Worm (Caenorhabditis elegans): ENCODE results near the gene R10E4.6.

Gene R10E4.6

DNA sequence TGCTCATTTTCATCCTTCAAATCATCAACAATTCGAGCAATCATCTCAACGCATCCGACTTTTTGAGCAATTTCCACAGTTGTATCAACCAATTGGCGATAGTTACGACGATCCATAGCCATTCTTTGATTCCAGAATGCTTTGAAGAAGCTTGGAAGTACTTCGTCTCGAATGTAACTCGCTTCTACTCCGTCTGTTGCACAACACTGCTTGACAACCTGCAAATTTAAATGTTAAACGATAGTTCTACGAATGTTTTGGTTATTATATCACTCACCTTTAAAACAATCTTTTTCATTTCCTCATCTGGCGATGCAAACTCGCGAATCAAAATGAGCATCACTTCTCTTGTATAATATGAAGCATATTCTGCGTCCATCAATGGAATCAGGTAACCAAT is 27.3 kb upstream of the R10E4.6 start:
- TF ChIP-seq gei-17 (GFP tag; optimal IDR thresholded peaks at IDR 0.05): no peak

DNA sequence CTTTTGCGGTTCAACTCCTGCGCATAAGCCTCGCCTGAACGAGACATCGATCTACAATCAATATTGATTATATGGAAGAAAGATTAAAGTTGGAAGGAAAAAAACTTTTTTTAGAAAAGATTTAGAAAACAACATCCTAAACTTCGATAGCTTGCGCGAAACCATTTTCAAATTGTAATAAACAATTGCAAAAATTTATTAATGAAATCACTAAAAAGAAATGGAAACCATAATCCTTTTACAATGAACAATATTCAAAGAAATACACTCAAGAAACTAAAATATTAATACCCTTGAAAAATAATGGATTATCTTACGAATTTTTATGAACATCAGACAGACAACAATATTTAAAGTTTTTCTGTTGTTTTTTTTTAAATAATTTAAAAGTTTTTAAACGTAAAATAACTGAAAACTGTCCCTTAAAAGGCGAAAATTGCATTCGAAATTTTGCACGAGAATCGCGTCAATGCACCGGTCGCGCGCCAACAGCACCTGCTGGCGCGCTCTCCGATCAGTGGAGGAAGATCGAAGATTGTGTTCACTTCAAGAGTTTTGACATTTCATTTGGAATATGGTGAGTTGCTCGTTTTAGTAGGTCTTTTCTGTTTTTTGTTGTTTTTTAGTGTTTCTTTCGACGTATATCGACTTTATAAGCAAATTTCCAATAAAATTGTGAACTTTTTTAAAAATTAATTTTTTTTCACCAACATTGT is 23.8 kb upstream of the R10E4.6 start, which contains the start of the genes sftb-1 and R10E4.1:
Gene sftb-1, minus strand, starts transcription at position 51 of the 716 bp plus-strand sequence.
Gene R10E4.1, plus strand, starts transcription at position 524 of the 716 bp plus-strand sequence.
- TF ChIP-seq F52B5.7 (tag; optimal IDR thresholded peaks at IDR 0.05) (no peak), ceh-100 (GFP tag; IDR thresholded peaks at IDR 0.05) (no peak), repo-1 (tag; optimal IDR thresholded peaks at IDR 0.05) (peak; percentile 15), sea-2 (GFP tag; IDR thresholded peaks at IDR 0.05) (no peak), Y79H2A.3 (GFP tag; conservative IDR thresholded peaks at IDR 0.05) (no peak), tbp1 (GFP tag; optimal IDR thresholded peaks at IDR 0.05) (peak; percentile 39), dox-1 (GFP tag; IDR thresholded peaks at IDR 0.05) (peak; percentile 74), lsl-1 (GFP tag; optimal IDR thresholded peaks at IDR 0.05) (peak; percentile 31), let-607 (tag; optimal IDR thresholded peaks at IDR 0.05) (no peak), D2030.7 (GFP tag; IDR thresholded peaks at IDR 0.05) (0 out of 2 replicates have a peak, but pooled peaks have one; percentile 12), dpl-1 (GFP tag; optimal IDR thresholded peaks at IDR 0.05) (peak; percentile 44), gei-17 (GFP tag; optimal IDR thresholded peaks at IDR 0.05) (no peak), tbx-9 (tag; optimal IDR thresholded peaks at IDR 0.05; ENCODE audit: borderline replicate concordance) (no peak), madf-10 (tag; optimal IDR thresholded peaks at IDR 0.05) (no peak), nfya-1 (tag; optimal IDR thresholded peaks at IDR 0.05; ENCODE audit: borderline replicate concordance, insufficient read depth) (no peak), efl-1 (GFP tag; optimal IDR thresholded peaks at IDR 0.05) (no peak), bed-1 (GFP tag; IDR thresholded peaks at IDR 0.05) (no peak), egrh-3 (GFP tag; IDR thresholded peaks at IDR 0.05) (no peak), madf-3 (GFP tag; IDR thresholded peaks at IDR 0.05) (no peak), lin-35 (GFP tag; optimal IDR thresholded peaks at IDR 0.05) (peak in 1 of 3 experiments; percentile 66), ztf-6 (GFP tag; IDR thresholded peaks at IDR 0.05) (no peak), snpc-1.3 (tag; optimal IDR thresholded peaks at IDR 0.05; ENCODE audit: insufficient read depth) (no peak), ztf-25 (GFP tag; IDR thresholded peaks at IDR 0.05) (no peak), rcor-1 (GFP tag; IDR thresholded peaks at IDR 0.05) (peak; percentile 40; the same call in 1 of the 2 replicates), mes-4 (tag; optimal IDR thresholded peaks at IDR 0.05) (no peak), ama-1 (optimal IDR thresholded peaks at IDR 0.05) (no peak), ama-1 (GFP tag; optimal IDR thresholded peaks at IDR 0.05) (no peak), aptf-2 (GFP tag; conservative IDR thresholded peaks at IDR 0.05) (no peak), dpff-1 (tag; optimal IDR thresholded peaks at IDR 0.05) (no peak), lir-1 (GFP tag; conservative IDR thresholded peaks at IDR 0.05) (no peak), ceh-40 (GFP tag; IDR thresholded peaks at IDR 0.05) (no peak), lag-1 (GFP tag; IDR thresholded peaks at IDR 0.05) (no peak), aptf-3 (GFP tag; IDR thresholded peaks at IDR 0.05) (no peak), ztf-18 (tag; optimal IDR thresholded peaks at IDR 0.05) (peak; percentile 94), T26A5.8 (tag; optimal IDR thresholded peaks at IDR 0.05) (no peak), attf-3 (GFP tag; conservative IDR thresholded peaks at IDR 0.05) (no peak), F10E7.11 (tag; optimal IDR thresholded peaks at IDR 0.05) (no peak), hmg-20 (GFP tag; IDR thresholded peaks at IDR 0.05) (no peak), ceh-27 (GFP tag; optimal IDR thresholded peaks at IDR 0.05) (no peak), madf-8 (GFP tag; conservative IDR thresholded peaks at IDR 0.05) (no peak; the same call in 1 of the 2 replicates), attf-6 (GFP tag; IDR thresholded peaks at IDR 0.05) (no peak), unc-130 (GFP tag; optimal IDR thresholded peaks at IDR 0.05) (no peak), ztf-26 (tag; optimal IDR thresholded peaks at IDR 0.05) (no peak), bed-2 (GFP tag; IDR thresholded peaks at IDR 0.05) (no peak), B0035.1 (tag; optimal IDR thresholded peaks at IDR 0.05) (no peak), nhr-120 (GFP tag; IDR thresholded peaks at IDR 0.05) (no peak), ekl-4 (GFP tag; IDR thresholded peaks at IDR 0.05) (no peak)

Data from whole organism, young adult.